Worm (Caenorhabditis elegans): ENCODE data around the gene gcy-19.

Gene gcy-19

DNA sequence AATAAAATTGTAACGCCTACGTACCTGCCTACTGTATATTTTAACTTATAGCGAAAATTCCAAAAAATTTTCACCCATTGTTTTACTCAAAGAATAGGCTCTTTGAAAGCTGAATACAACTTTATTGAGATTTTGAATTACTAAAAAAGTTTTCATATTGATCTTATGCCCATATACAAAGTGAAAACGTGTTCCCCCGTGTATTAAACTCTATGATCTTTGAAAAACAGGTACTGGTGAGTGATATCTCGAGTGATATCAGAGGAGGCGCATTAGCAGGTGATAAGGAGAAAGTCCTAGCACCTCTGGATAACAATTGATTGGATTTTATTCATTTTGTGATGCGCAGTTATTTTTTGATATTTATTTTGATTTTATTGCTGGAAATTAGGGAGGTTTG, 18.9 kb downstream of the gcy-19 start, which contains the start of gene C17F4.3:
C17F4.3 (plus strand) TSS at position 301 of the 400 bp plus-strand sequence.
- no peak for TF ChIP-seq sma-9 (GFP tag; optimal IDR thresholded peaks at IDR 0.05)
- no peak for TF ChIP-seq sma-9 (tag; optimal IDR thresholded peaks at IDR 0.05)
- TF ChIP-seq crh-2 (tag; optimal IDR thresholded peaks at IDR 0.05): no peak
- TF ChIP-seq alr-1 (tag; optimal IDR thresholded peaks at IDR 0.05): no peak
- no peak for TF ChIP-seq F13H6.1 (tag; optimal IDR thresholded peaks at IDR 0.05)
- no peak for TF ChIP-seq ama-1 (optimal IDR thresholded peaks at IDR 0.05)
- no peak for TF ChIP-seq lsy-2 (tag; optimal IDR thresholded peaks at IDR 0.05)

ce11 chrII:3237038-3237521, 22.1 kb downstream of the gcy-19 start, which contains the start of the genes srz-67 and C17F4.11:
Gene srz-67, minus strand, starts transcription at chrII:3237138.
Gene C17F4.11, plus strand, starts transcription at chrII:3237471.
- no peak for TF ChIP-seq Y55F3AM.14 (GFP tag; optimal IDR thresholded peaks at IDR 0.05)
- no peak for TF ChIP-seq blmp-1 (tag; optimal IDR thresholded peaks at IDR 0.05; ENCODE audit: insufficient read depth)
- TF ChIP-seq F13H6.1 (tag; optimal IDR thresholded peaks at IDR 0.05): no peak
- no peak for TF ChIP-seq ztf-11 (tag; optimal IDR thresholded peaks at IDR 0.05)
- TF ChIP-seq ZK546.5 (tag; optimal IDR thresholded peaks at IDR 0.05): no peak
- no peak for TF ChIP-seq unc-62 (GFP tag; optimal IDR thresholded peaks at IDR 0.05)
- TF ChIP-seq sem-4 (tag; optimal IDR thresholded peaks at IDR 0.05): no peak
- TF ChIP-seq ztf-4 (tag; optimal IDR thresholded peaks at IDR 0.05): no peak
- no peak for TF ChIP-seq nhr-77 (tag; optimal IDR thresholded peaks at IDR 0.05)
- TF ChIP-seq lsy-2 (tag; optimal IDR thresholded peaks at IDR 0.05): no peak
- TF ChIP-seq nhr-11 (tag; optimal IDR thresholded peaks at IDR 0.05): no peak
- TF ChIP-seq unc-55 (GFP tag; optimal IDR thresholded peaks at IDR 0.05): no peak
- no peak for TF ChIP-seq peb-1 (tag; optimal IDR thresholded peaks at IDR 0.05)
- no peak for TF ChIP-seq R02D3.7 (tag; optimal IDR thresholded peaks at IDR 0.05)
- TF ChIP-seq nhr-12 (tag; optimal IDR thresholded peaks at IDR 0.05): no peak
- TF ChIP-seq nhr-21 (tag; optimal IDR thresholded peaks at IDR 0.05): no peak
- no peak for TF ChIP-seq C34F6.9 (tag; optimal IDR thresholded peaks at IDR 0.05)
- TF ChIP-seq aly-2 (tag; optimal IDR thresholded peaks at IDR 0.05): no peak
- TF ChIP-seq unc-39 (tag; optimal IDR thresholded peaks at IDR 0.05): no peak
- no peak for TF ChIP-seq mab-5 (tag; optimal IDR thresholded peaks at IDR 0.05)

ce11 chrII:3234725-3235124, 24.4 kb downstream of the gcy-19 start, which contains the start of gene C17F4.8:
Gene C17F4.8, minus strand, starts transcription at chrII:3234825.
- TF ChIP-seq nhr-11 (tag; optimal IDR thresholded peaks at IDR 0.05) (no peak), sma-9 (GFP tag; optimal IDR thresholded peaks at IDR 0.05) (no peak), sma-9 (tag; optimal IDR thresholded peaks at IDR 0.05) (no peak), elt-3 (tag; optimal IDR thresholded peaks at IDR 0.05) (no peak), peb-1 (tag; optimal IDR thresholded peaks at IDR 0.05) (no peak), nhr-25 (tag; optimal IDR thresholded peaks at IDR 0.05) (no peak), skn-1 (tag; optimal IDR thresholded peaks at IDR 0.05) (no peak), snpc-4 (tag; optimal IDR thresholded peaks at IDR 0.05) (no peak), crh-2 (tag; optimal IDR thresholded peaks at IDR 0.05) (no peak), zag-1 (tag; optimal IDR thresholded peaks at IDR 0.05) (no peak), blmp-1 (tag; optimal IDR thresholded peaks at IDR 0.05; ENCODE audit: insufficient read depth) (no peak), nhr-129 (tag; optimal IDR thresholded peaks at IDR 0.05) (no peak)

DNA sequence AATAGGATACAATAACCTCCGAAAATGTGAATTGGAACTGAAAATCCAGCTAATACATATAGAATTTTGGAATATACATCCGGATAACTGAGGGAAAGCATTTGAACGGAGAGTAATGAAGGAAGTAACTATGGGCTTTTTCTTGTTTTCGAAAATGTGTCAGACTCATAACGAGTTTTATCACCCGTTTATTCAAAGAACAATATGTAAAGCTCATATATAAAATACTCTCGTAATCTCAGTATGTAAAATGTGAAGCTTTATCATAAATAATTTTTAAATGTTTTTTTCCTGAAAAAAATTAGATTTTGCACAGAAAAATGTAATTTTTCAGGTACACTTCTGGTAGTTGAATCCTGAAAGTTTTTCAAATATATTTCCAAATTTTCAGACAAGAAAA, 28.7 kb downstream of the gcy-19 start, which contains the start of gene srh-297:
srh-297 (minus strand) TSS at position 101 of the 400 bp plus-strand sequence.
- no peak for TF ChIP-seq sma-9 (GFP tag; optimal IDR thresholded peaks at IDR 0.05)
- TF ChIP-seq sma-9 (tag; optimal IDR thresholded peaks at IDR 0.05): no peak
- TF ChIP-seq lin-39 (tag; optimal IDR thresholded peaks at IDR 0.05): no peak
- no peak for TF ChIP-seq aly-2 (tag; optimal IDR thresholded peaks at IDR 0.05)
- no peak for TF ChIP-seq egl-27 (tag; optimal IDR thresholded peaks at IDR 0.05)
- no peak for TF ChIP-seq ceh-16 (tag; optimal IDR thresholded peaks at IDR 0.05)
- TF ChIP-seq ceh-82 (tag; optimal IDR thresholded peaks at IDR 0.05): no peak
- no peak for TF ChIP-seq nhr-11 (tag; optimal IDR thresholded peaks at IDR 0.05)

DNA sequence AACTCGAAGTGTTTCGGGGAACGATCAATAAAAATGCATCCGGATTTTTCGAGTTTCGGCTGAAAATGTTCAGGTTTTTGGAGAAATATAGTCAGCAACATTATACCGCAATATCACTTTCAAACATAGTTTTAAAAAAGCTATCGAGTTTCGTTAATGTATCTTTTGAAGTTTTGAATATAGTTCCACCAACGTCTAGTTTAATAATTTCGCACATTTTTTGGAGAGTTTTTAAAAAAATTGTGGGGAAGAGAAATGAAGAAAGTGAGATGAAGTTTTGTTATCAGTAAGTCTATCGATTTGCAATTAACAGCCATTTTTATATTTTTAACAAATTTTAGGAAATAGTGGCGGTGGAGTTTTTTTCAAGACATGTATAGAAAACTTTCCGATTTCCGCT, 33.4 kb downstream of the gcy-19 start, which contains the start of gene ZC239.17:
ZC239.17 (minus strand) TSS at position 101 of the 400 bp plus-strand sequence.
- TF ChIP-seq peb-1 (tag; optimal IDR thresholded peaks at IDR 0.05) (no peak), ztf-1 (GFP tag; conservative IDR thresholded peaks at IDR 0.05) (no peak), ama-1 (optimal IDR thresholded peaks at IDR 0.05) (no peak), unc-55 (GFP tag; optimal IDR thresholded peaks at IDR 0.05) (no peak), mdl-1 (tag; optimal IDR thresholded peaks at IDR 0.05) (no peak), lin-11 (tag; optimal IDR thresholded peaks at IDR 0.05) (no peak), crh-2 (tag; optimal IDR thresholded peaks at IDR 0.05) (no peak), elt-1 (tag; optimal IDR thresholded peaks at IDR 0.05) (no peak), aly-2 (tag; optimal IDR thresholded peaks at IDR 0.05) (no peak), nhr-23 (tag; optimal IDR thresholded peaks at IDR 0.05) (no peak), nhr-12 (tag; optimal IDR thresholded peaks at IDR 0.05) (no peak), egl-27 (tag; optimal IDR thresholded peaks at IDR 0.05) (no peak), sem-4 (tag; optimal IDR thresholded peaks at IDR 0.05) (no peak), lsy-2 (tag; optimal IDR thresholded peaks at IDR 0.05) (no peak)

Measured in whole organism, L2 larva.